Worm (Caenorhabditis elegans) whole organism, L2 larva: ENCODE results near the gene let-70.

ENCODE experiments used
- nhr-12 ChIP-seq: fragments of 150-350 bp; optimal IDR thresholded peaks from 2 replicates; lab custom pipeline; 2014; ENCODE audit warnings: missing biosample characterization, missing genetic modification characterization
- nhr-25 ChIP-seq: fragments of 150-350 bp; sonication (generic microtip); optimal IDR thresholded peaks from 3 replicates; lab custom pipeline; 2014; ENCODE audit warnings: missing biosample characterization, missing genetic modification characterization
- ztf-11 ChIP-seq: sonication (generic microtip); optimal IDR thresholded peaks from 2 replicates; lab custom pipeline; 2017; ENCODE audit warnings: missing biosample characterization, missing genetic modification characterization

DNA sequence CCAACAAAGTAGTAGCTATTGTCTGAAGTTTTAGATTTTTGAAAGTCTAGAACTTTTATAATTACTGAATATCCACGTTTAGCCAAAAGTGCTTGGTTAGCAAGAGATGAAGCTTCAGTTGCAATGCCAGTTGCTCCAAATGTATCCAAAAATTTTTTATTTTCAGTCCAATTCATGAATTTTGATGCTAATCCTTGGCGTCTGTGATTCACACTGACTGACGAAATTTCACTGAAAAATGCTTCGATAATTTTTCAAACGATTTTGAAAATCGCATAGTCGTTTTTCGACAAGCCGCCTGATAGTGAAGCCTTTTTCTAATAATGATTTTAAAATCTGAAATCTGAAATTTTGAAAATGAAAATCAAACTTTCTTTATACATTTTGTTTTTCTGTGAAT is 12.0 kb upstream of the let-70 start:
- no peak for TF ChIP-seq nhr-25 (tag; lab: Kevin White, UChicago)
- no peak for TF ChIP-seq nhr-12 (tag; lab: Kevin White, UChicago)
- TF ChIP-seq ztf-11 (tag; lab: Kevin White, UChicago) = no peak
